Worm (Caenorhabditis elegans): Measurements from ENCODE around the gene ZC239.14.
"Not testable (repeated sequence)": the region's sequence is repeated elsewhere in the genome, so short reads cannot be mapped to it uniquely, and the experiment has no call there.

The ZC239.14 gene

DNA sequence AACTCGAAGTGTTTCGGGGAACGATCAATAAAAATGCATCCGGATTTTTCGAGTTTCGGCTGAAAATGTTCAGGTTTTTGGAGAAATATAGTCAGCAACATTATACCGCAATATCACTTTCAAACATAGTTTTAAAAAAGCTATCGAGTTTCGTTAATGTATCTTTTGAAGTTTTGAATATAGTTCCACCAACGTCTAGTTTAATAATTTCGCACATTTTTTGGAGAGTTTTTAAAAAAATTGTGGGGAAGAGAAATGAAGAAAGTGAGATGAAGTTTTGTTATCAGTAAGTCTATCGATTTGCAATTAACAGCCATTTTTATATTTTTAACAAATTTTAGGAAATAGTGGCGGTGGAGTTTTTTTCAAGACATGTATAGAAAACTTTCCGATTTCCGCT, 3.9 kb upstream of the ZC239.14 start, which contains the start of gene ZC239.17:
Gene ZC239.17 (minus strand): TSS at position 101 of the 400 bp plus-strand sequence.
- TF ChIP-seq egl-27 (tag; optimal IDR thresholded peaks at IDR 0.05) (no peak), elt-3 (tag; optimal IDR thresholded peaks at IDR 0.05) (no peak), ztf-4 (tag; optimal IDR thresholded peaks at IDR 0.05) (no peak), nhr-21 (tag; optimal IDR thresholded peaks at IDR 0.05) (no peak), nhr-12 (tag; optimal IDR thresholded peaks at IDR 0.05) (no peak), F13H6.1 (tag; optimal IDR thresholded peaks at IDR 0.05) (no peak), ztf-1 (GFP tag; conservative IDR thresholded peaks at IDR 0.05) (no peak), sem-4 (tag; optimal IDR thresholded peaks at IDR 0.05) (no peak), unc-55 (GFP tag; optimal IDR thresholded peaks at IDR 0.05) (no peak), lin-13 (GFP tag; optimal IDR thresholded peaks at IDR 0.05) (no peak), nhr-6 (tag; optimal IDR thresholded peaks at IDR 0.05) (no peak), ceh-82 (tag; optimal IDR thresholded peaks at IDR 0.05) (no peak), nhr-23 (tag; optimal IDR thresholded peaks at IDR 0.05) (no peak), elt-1 (tag; optimal IDR thresholded peaks at IDR 0.05) (no peak), ztf-11 (tag; optimal IDR thresholded peaks at IDR 0.05) (no peak), alr-1 (tag; optimal IDR thresholded peaks at IDR 0.05) (no peak), mdl-1 (tag; optimal IDR thresholded peaks at IDR 0.05) (no peak), aly-2 (tag; optimal IDR thresholded peaks at IDR 0.05) (no peak)

DNA sequence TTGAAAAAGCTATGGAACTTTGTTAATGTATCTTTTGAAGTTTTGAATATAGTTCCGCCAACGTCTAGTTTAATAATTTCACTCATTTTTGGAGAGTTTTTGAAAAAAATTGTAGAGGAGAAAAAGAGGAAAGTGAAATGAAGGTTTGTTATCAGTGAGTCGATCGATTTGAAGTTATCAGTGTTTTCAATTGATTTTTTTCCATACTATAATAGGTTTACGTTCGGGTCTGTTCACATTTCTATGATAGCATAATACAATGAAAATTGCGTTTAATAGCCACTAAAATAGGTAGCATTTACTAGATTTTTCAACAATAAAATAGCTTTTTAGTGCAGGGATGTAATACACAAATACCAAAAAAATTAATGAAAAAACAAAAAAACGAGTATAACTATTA, 3.4 kb upstream of the ZC239.14 start, which contains the start of gene ZC239.16:
Gene ZC239.16 (minus strand): TSS at position 120 of the 400 bp plus-strand sequence.
- TF ChIP-seq alr-1 (tag; optimal IDR thresholded peaks at IDR 0.05) (no peak), lin-13 (GFP tag; optimal IDR thresholded peaks at IDR 0.05) (no peak), mab-5 (tag; optimal IDR thresholded peaks at IDR 0.05) (no peak), unc-55 (GFP tag; optimal IDR thresholded peaks at IDR 0.05) (no peak), ztf-4 (tag; optimal IDR thresholded peaks at IDR 0.05) (no peak), fos-1 (tag; optimal IDR thresholded peaks at IDR 0.05) (peak; percentile 63), mdl-1 (tag; optimal IDR thresholded peaks at IDR 0.05) (no peak), lsy-2 (tag; optimal IDR thresholded peaks at IDR 0.05) (no peak)

ce11 chrII:3224631-3225030, 2.8 kb upstream of the ZC239.14 start, which contains the start of gene ZC239.15:
Gene ZC239.15 (minus strand): TSS chrII:3224731.
- TF ChIP-seq sma-9 (GFP tag; optimal IDR thresholded peaks at IDR 0.05) (no peak), sma-9 (tag; optimal IDR thresholded peaks at IDR 0.05) (no peak), nhr-23 (tag; optimal IDR thresholded peaks at IDR 0.05) (no peak), egl-27 (tag; optimal IDR thresholded peaks at IDR 0.05) (no peak), mbf-1 (tag; optimal IDR thresholded peaks at IDR 0.05) (no peak)

DNA sequence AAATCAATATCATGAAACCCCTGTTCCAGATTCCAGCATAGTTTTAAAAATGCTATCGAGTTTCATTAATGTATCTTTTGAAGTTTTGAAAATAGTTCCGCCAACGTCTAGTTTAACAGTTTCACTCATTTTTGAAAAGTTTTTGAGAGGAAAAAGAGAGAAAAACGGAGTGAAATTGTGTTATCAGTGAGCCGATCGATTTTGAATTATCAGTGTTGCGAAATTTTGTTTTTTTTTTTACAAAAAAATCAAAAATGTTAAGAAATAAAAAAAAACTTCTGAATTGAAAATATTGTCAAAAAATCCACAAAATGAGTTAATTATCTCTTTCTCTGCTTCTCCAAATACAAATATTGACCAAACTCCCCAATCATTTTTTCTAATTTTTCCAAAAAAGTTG, 852 bp upstream of the ZC239.14 start, which contains the start of gene ZC239.13:
Gene ZC239.13 (minus strand): TSS at position 154 of the 400 bp plus-strand sequence.
- TF ChIP-seq nhr-6 (tag; optimal IDR thresholded peaks at IDR 0.05) (no peak), ztf-4 (tag; optimal IDR thresholded peaks at IDR 0.05) (no peak), elt-1 (tag; optimal IDR thresholded peaks at IDR 0.05) (no peak), nhr-25 (tag; optimal IDR thresholded peaks at IDR 0.05) (no peak), fos-1 (tag; optimal IDR thresholded peaks at IDR 0.05) (peak; percentile 5)

DNA sequence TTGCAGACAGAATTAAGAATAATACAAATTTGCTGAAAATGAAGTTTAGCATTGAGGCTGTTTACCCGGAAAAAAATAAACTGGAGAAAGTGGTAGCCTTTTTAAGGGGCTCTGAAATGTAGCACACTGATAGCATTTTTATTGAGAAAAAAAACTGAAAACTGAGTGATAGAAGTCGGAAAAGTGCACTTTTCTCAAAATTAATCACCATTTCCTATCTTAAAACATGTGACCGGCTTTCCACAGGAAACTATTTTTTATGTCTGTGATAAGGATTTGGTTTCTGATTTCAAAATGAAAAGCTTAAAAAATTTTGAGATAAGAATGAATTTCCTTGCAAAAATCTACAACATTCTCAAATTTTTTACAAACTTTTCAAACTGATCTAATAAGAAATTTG, 1.1 kb downstream of the ZC239.14 start, which contains the start of gene ZC239.22:
Gene ZC239.22 (minus strand): TSS at position 101 of the 400 bp plus-strand sequence.
- TF ChIP-seq nhr-6 (tag; optimal IDR thresholded peaks at IDR 0.05) (no peak), ztf-11 (tag; optimal IDR thresholded peaks at IDR 0.05) (no peak), mdl-1 (tag; optimal IDR thresholded peaks at IDR 0.05) (no peak), gmeb-1 (tag; optimal IDR thresholded peaks at IDR 0.05) (no peak), nhr-11 (tag; optimal IDR thresholded peaks at IDR 0.05) (no peak), F13H6.1 (tag; optimal IDR thresholded peaks at IDR 0.05) (no peak)

DNA sequence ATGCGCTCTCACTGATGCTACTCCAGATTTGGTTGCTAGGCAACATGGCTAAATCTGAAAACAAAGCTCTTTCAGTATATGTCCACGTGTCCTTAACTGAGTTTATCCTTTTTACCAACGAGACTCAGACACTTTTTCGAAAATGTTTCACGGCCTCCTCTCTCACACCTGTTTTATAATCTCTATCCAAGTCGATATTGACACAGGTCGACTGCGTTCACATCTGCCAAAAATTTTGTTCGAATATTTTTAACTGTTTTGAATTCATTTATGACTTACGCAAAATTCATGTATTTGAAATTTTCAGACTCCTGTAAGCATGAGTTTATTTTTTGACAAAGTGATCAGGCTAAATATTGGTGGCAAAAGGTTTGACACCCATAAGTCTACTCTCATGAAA, 6.1 kb downstream of the ZC239.14 start, which contains the start of gene ZC239.3:
Gene ZC239.3 (plus strand): TSS at position 301 of the 400 bp plus-strand sequence.
- TF ChIP-seq mbf-1 (tag; optimal IDR thresholded peaks at IDR 0.05); egl-27 (tag; optimal IDR thresholded peaks at IDR 0.05); lin-13 (GFP tag; optimal IDR thresholded peaks at IDR 0.05): not testable (repeated sequence)

DNA sequence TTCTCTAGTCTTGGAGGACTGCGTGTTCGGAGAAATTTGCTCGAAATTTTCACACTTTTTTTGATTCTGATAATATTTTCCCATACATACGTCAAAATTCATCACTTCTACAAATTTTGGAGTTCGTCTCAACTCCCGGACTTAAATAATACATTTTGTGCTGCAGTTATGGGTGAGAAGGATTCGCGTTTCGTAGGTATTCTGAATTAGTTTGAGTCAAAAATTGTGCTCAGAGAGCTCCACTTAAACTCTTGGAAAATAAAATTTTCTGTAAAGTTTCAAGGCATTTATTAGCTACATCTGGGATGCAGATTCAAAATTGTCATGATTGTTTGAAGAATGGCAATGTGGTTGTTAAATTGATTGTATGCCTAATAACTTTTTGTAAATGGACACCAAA, 7.9 kb downstream of the ZC239.14 start, which contains the start of gene ZC239.4:
Gene ZC239.4 (plus strand): TSS at position 301 of the 400 bp plus-strand sequence.
- TF ChIP-seq mbf-1 (tag; optimal IDR thresholded peaks at IDR 0.05) (no peak), nhr-6 (tag; optimal IDR thresholded peaks at IDR 0.05) (no peak), sma-3 (GFP tag; optimal IDR thresholded peaks at IDR 0.05) (no peak), mab-5 (tag; optimal IDR thresholded peaks at IDR 0.05) (no peak), nhr-77 (tag; optimal IDR thresholded peaks at IDR 0.05) (no peak), dmd-4 (tag; optimal IDR thresholded peaks at IDR 0.05) (no peak), alr-1 (tag; optimal IDR thresholded peaks at IDR 0.05) (no peak), skn-1 (tag; optimal IDR thresholded peaks at IDR 0.05) (no peak), unc-39 (tag; optimal IDR thresholded peaks at IDR 0.05) (no peak)
